Fruit fly (Drosophila melanogaster): Measurements from ENCODE around the gene CheA29a.

DNA sequence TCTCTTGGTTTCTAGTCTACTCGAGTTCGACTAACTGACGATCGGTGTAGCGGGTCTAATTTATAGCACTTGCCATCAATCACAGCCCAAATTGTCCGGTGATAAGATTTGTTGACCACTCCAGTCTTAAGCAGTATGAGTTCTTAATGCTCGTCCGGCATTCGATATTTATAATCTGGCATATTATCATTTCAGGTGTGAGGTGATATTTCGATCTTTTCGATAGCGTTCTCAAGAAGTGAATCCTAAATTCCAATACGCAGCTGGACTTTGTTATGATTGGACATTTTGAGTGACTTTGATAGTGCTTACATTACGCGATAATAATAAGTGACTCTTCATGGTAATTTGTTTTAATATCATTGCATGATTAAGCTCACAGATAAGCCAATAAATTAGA, 19.1 kb downstream of the CheA29a start, which contains the start of gene Bace:
- no peak for TF ChIP-seq insv (optimal IDR thresholded peaks at IDR 0.05)
- no peak for TF ChIP-seq h (optimal IDR thresholded peaks at IDR 0.05)
- no peak for TF ChIP-seq Myc (optimal IDR thresholded peaks at IDR 0.05)
- TF ChIP-seq ttk (optimal IDR thresholded peaks at IDR 0.05) = no peak
